Fruit fly (Drosophila melanogaster) whole organism, wandering third instar larva: ENCODE results near the gene Cby.

Source experiments
- Abd-B ChIP-seq: fragments of >200 bp; optimal IDR thresholded peaks from 2 replicates; lab custom pipeline; 2017; ENCODE audit warnings: missing biosample characterization, missing genetic modification characterization
- Dfd ChIP-seq: fragments of >200 bp; optimal IDR thresholded peaks from 2 replicates; lab custom pipeline; 2017; ENCODE audit warnings: missing biosample characterization, missing genetic modification characterization
- Hnf4 ChIP-seq: fragments of 200-800 bp; sonication (Bioruptor generic); optimal IDR thresholded peaks from 2 replicates; lab custom pipeline; 2016; ENCODE audit warnings: missing biosample characterization, mild to moderate bottlenecking, missing genetic modification characterization
- Sp1 ChIP-seq: fragments of 200-800 bp; sonication (Bioruptor generic); optimal IDR thresholded peaks from 3 replicates; lab custom pipeline; 2019; ENCODE audit warnings: missing biosample characterization, mild to moderate bottlenecking, missing genetic modification characterization, moderate library complexity
- dsf ChIP-seq: sonication (Bioruptor generic); optimal IDR thresholded peaks from 2 replicates; lab custom pipeline; 2016; ENCODE audit warnings: missing biosample characterization, missing genetic modification characterization, borderline replicate concordance
- fru ChIP-seq: fragments of 200-800 bp; sonication (Bioruptor generic); optimal IDR thresholded peaks from 3 replicates; lab custom pipeline; 2016; ENCODE audit warnings: missing biosample characterization, mild to moderate bottlenecking, missing genetic modification characterization
- h ChIP-seq: fragments of 200-800 bp; sonication (Bioruptor generic); optimal IDR thresholded peaks from 3 replicates; lab custom pipeline; 2016; ENCODE audit warnings: missing biosample characterization, mild to moderate bottlenecking, missing genetic modification characterization
- sage ChIP-seq: fragments of 200-800 bp; sonication (Bioruptor generic); optimal IDR thresholded peaks from 2 replicates; lab custom pipeline; 2016; ENCODE audit warnings: missing biosample characterization, mild to moderate bottlenecking, missing genetic modification characterization

dm6 chr3R:21878473-21878872, 10.7 kb downstream of the Cby start, which contains the start of gene CG34148:
- TF ChIP-seq Abd-B (GFP tag; lab: Kevin White, UChicago) (no peak), Sp1 (no peak), sage (GFP tag; lab: Kevin White, UChicago) (no peak), Dfd (GFP tag; lab: Kevin White, UChicago) (no peak), fru (GFP tag; lab: Kevin White, UChicago) (no peak), h (GFP tag; lab: Kevin White, UChicago) (no peak), dsf (no peak), Hnf4 (GFP tag; lab: Kevin White, UChicago) (no peak)
